Fruit fly (Drosophila melanogaster): ENCODE results near the gene CG3164.

CG3164 gene

dm6 chr2L:158649-159257 is 28.2 kb upstream of the CG3164 start, which contains the start of the genes CG33635 and spen (continued):
- TF ChIP-seq CG2678 (tag; optimal IDR thresholded peaks at IDR 0.05) (peak; percentile 40), Awh (GFP tag; IDR thresholded peaks at IDR 0.05) (no peak), dimm (GFP tag; IDR thresholded peaks at IDR 0.05) (no peak), CG17359 (tag; optimal IDR thresholded peaks at IDR 0.05) (peak; percentile 44), Mrtf (GFP tag; IDR thresholded peaks at IDR 0.05) (no peak), CG3281 (GFP tag; optimal IDR thresholded peaks at IDR 0.05) (peak; percentile 46), dmrt11E (tag; optimal IDR thresholded peaks at IDR 0.05) (peak; percentile 16), slp2 (GFP tag; optimal IDR thresholded peaks at IDR 0.05) (no peak), eyg (GFP tag; optimal IDR thresholded peaks at IDR 0.05) (peak; percentile 25)

- no peak for TF ChIP-seq btn (GFP tag; optimal IDR thresholded peaks at IDR 0.05)
- peak; percentile 19 for TF ChIP-seq CG12391 (tag; optimal IDR thresholded peaks at IDR 0.05)
- no peak for TF ChIP-seq grn (GFP tag; optimal IDR thresholded peaks at IDR 0.05)
- TF ChIP-seq aop (GFP tag; IDR thresholded peaks at IDR 0.05), result no peak
- TF ChIP-seq CG12942 (GFP tag; optimal IDR thresholded peaks at IDR 0.05), result no peak
- no peak for TF ChIP-seq CG7372 (GFP tag; IDR thresholded peaks at IDR 0.05)
- TF ChIP-seq Fer2 (tag; optimal IDR thresholded peaks at IDR 0.05), result no peak
- TF ChIP-seq fd3F (GFP tag; optimal IDR thresholded peaks at IDR 0.05), result no peak
- TF ChIP-seq CG7963 (GFP tag; IDR thresholded peaks at IDR 0.05; ENCODE audit: partially characterized antibody), result no peak
- TF ChIP-seq Deaf1 (tag; optimal IDR thresholded peaks at IDR 0.05), result no peak
- no peak for TF ChIP-seq NK7.1 (GFP tag; optimal IDR thresholded peaks at IDR 0.05)
- TF ChIP-seq Chrac-16 (GFP tag; optimal IDR thresholded peaks at IDR 0.05), result no peak
- TF ChIP-seq CG6175 (GFP tag; IDR thresholded peaks at IDR 0.05), result no peak
- no peak for TF ChIP-seq pb (GFP tag; optimal IDR thresholded peaks at IDR 0.05)
- TF ChIP-seq dan (GFP tag; IDR thresholded peaks at IDR 0.05), result no peak
- TF ChIP-seq emc (GFP tag; optimal IDR thresholded peaks at IDR 0.05), result no peak
- TF ChIP-seq CG11723 (GFP tag; optimal IDR thresholded peaks at IDR 0.05), result no peak
- TF ChIP-seq nerfin-2 (GFP tag; IDR thresholded peaks at IDR 0.05; ENCODE audit: partially characterized antibody), result no peak
- TF ChIP-seq CG17361 (GFP tag; IDR thresholded peaks at IDR 0.05), result no peak
- no peak for TF ChIP-seq row (GFP tag; IDR thresholded peaks at IDR 0.05)
- TF ChIP-seq Max (GFP tag; optimal IDR thresholded peaks at IDR 0.05), result no peak
- no peak for TF ChIP-seq fd102C (GFP tag; optimal IDR thresholded peaks at IDR 0.05)
- no peak for TF ChIP-seq wor (GFP tag; IDR thresholded peaks at IDR 0.05)
- TF ChIP-seq mirr (GFP tag; optimal IDR thresholded peaks at IDR 0.05), result no peak
- no peak for TF ChIP-seq CG9609 (GFP tag; optimal IDR thresholded peaks at IDR 0.05)
- TF ChIP-seq CG18764 (GFP tag; optimal IDR thresholded peaks at IDR 0.05), result no peak
- TF ChIP-seq Fer1 (GFP tag; optimal IDR thresholded peaks at IDR 0.05), result no peak
- TF ChIP-seq tgo (GFP tag; IDR thresholded peaks at IDR 0.05), result no peak
- no peak for TF ChIP-seq org-1 (GFP tag; optimal IDR thresholded peaks at IDR 0.05)
- no peak for TF ChIP-seq sim (GFP tag; IDR thresholded peaks at IDR 0.05)
- TF ChIP-seq CG9876 (GFP tag; optimal IDR thresholded peaks at IDR 0.05), result no peak
- no peak for TF ChIP-seq Xbp1 (GFP tag; optimal IDR thresholded peaks at IDR 0.05)
- peak; percentile 88 for TF ChIP-seq stwl (tag; optimal IDR thresholded peaks at IDR 0.05)
- no peak for TF ChIP-seq CG10462 (GFP tag; optimal IDR thresholded peaks at IDR 0.05)
- no peak for TF ChIP-seq Dip2 (GFP tag; IDR thresholded peaks at IDR 0.05)
- TF ChIP-seq CG2129 (GFP tag; IDR thresholded peaks at IDR 0.05; ENCODE audit: partially characterized antibody), result no peak
- no peak for TF ChIP-seq CG7928 (GFP tag; optimal IDR thresholded peaks at IDR 0.05)
- TF ChIP-seq slou (GFP tag; optimal IDR thresholded peaks at IDR 0.05), result no peak
- no peak for TF ChIP-seq Gug (GFP tag; IDR thresholded peaks at IDR 0.05)
- TF ChIP-seq hbn (GFP tag; IDR thresholded peaks at IDR 0.05; ENCODE audit: partially characterized antibody), result no peak
- no peak for TF ChIP-seq CG32767 (GFP tag; IDR thresholded peaks at IDR 0.05)
- TF ChIP-seq vnd (GFP tag; IDR thresholded peaks at IDR 0.05; ENCODE audit: partially characterized antibody), result no peak
Observed at dm6 chr2L:155994-156393, 25.4 kb upstream of the CG3164 start, which contains the start of gene CG3436. CG3436 (plus strand) TSS chr2L:156029.

Data from whole organism, embryonic.